Fruit fly (Drosophila melanogaster) whole organism, embryonic: ENCODE data around the gene Paris.

Experiments
- Awh ChIP-seq: fragments of 200-800 bp; sonication (Bioruptor generic); IDR thresholded peaks from 2 replicates; pipeline ENCODE4, ENCODE4 v1.3.6; 2022; ENCODE audit warnings: missing biosample characterization, missing genetic modification characterization
- CG11560 ChIP-seq: fragments of 200-800 bp; sonication (Bioruptor generic); IDR thresholded peaks from 3 replicates; pipeline ENCODE4 v1.3.6; 2022; ENCODE audit warnings: missing biosample characterization, missing genetic modification characterization
- CG13894 ChIP-seq: fragments of 200-800 bp; sonication (Bioruptor generic); optimal IDR thresholded peaks from 3 replicates; lab custom pipeline; 2018; ENCODE audit warnings: missing biosample characterization, mild to moderate bottlenecking, missing genetic modification characterization, moderate library complexity
- CG17328 ChIP-seq: fragments of 200-800 bp; sonication (Bioruptor generic); IDR thresholded peaks from 2 replicates; pipeline ENCODE4 v1.3.6; 2022; ENCODE audit warnings: missing biosample characterization, missing genetic modification characterization
- CG17829 ChIP-seq: fragments of 200-800 bp; optimal IDR thresholded peaks from 2 replicates; lab custom pipeline; 2019; ENCODE audit warnings: missing biosample characterization, mild to moderate bottlenecking, missing genetic modification characterization, moderate library complexity
- CG2202 ChIP-seq: fragments of 200-800 bp; sonication (Bioruptor generic); optimal IDR thresholded peaks from 2 replicates; lab custom pipeline; 2018; ENCODE audit warnings: missing biosample characterization, mild to moderate bottlenecking, missing genetic modification characterization
- CG30403 ChIP-seq: fragments of 200-800 bp; sonication (Bioruptor generic); optimal IDR thresholded peaks from 3 replicates; lab custom pipeline; 2016; ENCODE audit warnings: missing biosample characterization, missing genetic modification characterization
- CG31388 ChIP-seq: fragments of 200-800 bp; sonication (Bioruptor generic); optimal IDR thresholded peaks from 2 replicates; lab custom pipeline; 2016; ENCODE audit warnings: missing biosample characterization, missing genetic modification characterization
- CG4820 ChIP-seq: fragments of 200-800 bp; sonication (Bioruptor generic); optimal IDR thresholded peaks from 3 replicates; lab custom pipeline; 2016; ENCODE audit warnings: missing biosample characterization, missing genetic modification characterization
- CG7271 ChIP-seq: fragments of 200-800 bp; sonication (Bioruptor generic); optimal IDR thresholded peaks from 2 replicates; lab custom pipeline; 2018; ENCODE audit warnings: missing biosample characterization, mild to moderate bottlenecking, missing genetic modification characterization, moderate library complexity
- CG8290 ChIP-seq, 3 experiments: fragments of 200-800 bp; sonication (Bioruptor generic); optimal IDR thresholded peaks; 2 replicates each; lab custom pipeline; 2016 to 2019; ENCODE audit warnings: missing biosample characterization in 3 of 3, missing genetic modification characterization in 3 of 3, mild to moderate bottlenecking in 2 of 3, moderate library complexity in 1 of 3
- CkIIα-i1 ChIP-seq: fragments of 200-800 bp; sonication (Bioruptor generic); IDR thresholded peaks from 2 replicates; pipeline ENCODE4 v1.3.6; 2022; ENCODE audit warnings: missing biosample characterization, missing genetic modification characterization
- Drgx ChIP-seq: fragments of 200-800 bp; sonication (Bioruptor generic); IDR thresholded peaks from 2 replicates; pipeline ENCODE4 v1.3.6; 2022; ENCODE audit warnings: missing biosample characterization, missing genetic modification characterization
- E2f2 ChIP-seq: fragments of 200-800 bp; sonication (Bioruptor generic); IDR thresholded peaks from 2 replicates; pipeline ENCODE4 v1.3.6; 2022; ENCODE audit warnings: missing biosample characterization, missing genetic modification characterization
- Ets65A ChIP-seq: fragments of 200-800 bp; sonication (Bioruptor generic); peaks from one replicate; lab custom pipeline; 2016; ENCODE audit warnings: missing biosample characterization, missing genetic modification characterization
- Ets97D ChIP-seq: fragments of 200-800 bp; sonication (Bioruptor generic); optimal IDR thresholded peaks from 3 replicates; lab custom pipeline; 2016; ENCODE audit warnings: missing biosample characterization, missing genetic modification characterization
- H15 ChIP-seq: fragments of 200-800 bp; sonication (Bioruptor generic); IDR thresholded peaks from 3 replicates; pipeline ENCODE4 v1.3.6; 2022; ENCODE audit warnings: missing biosample characterization, missing genetic modification characterization
- Hr78 ChIP-seq, 2 experiments: fragments of 200-800 bp in 1 of 2; fragments of >200 bp in 1 of 2; sonication (Bioruptor generic) in 1 of 2; optimal IDR thresholded peaks; 2 replicates each; lab custom pipeline; 2017 to 2019; ENCODE audit warnings: missing biosample characterization in 2 of 2, missing genetic modification characterization in 2 of 2, mild to moderate bottlenecking in 1 of 2, moderate library complexity in 1 of 2
- Kr ChIP-seq: fragments of 200-800 bp; sonication (Bioruptor generic); optimal IDR thresholded peaks from 2 replicates; lab custom pipeline; 2017; ENCODE audit warnings: missing biosample characterization, mild to moderate bottlenecking, missing genetic modification characterization
- Med ChIP-seq: fragments of 200-800 bp; sonication (Bioruptor generic); peaks from one replicate; lab custom pipeline; 2016; ENCODE audit warnings: missing biosample characterization, missing genetic modification characterization, mild to moderate bottlenecking, inconsistent platforms, moderate library complexity
- Mes4 ChIP-seq: fragments of 200-800 bp; sonication (Bioruptor generic); optimal IDR thresholded peaks from 2 replicates; lab custom pipeline; 2016; ENCODE audit warnings: missing biosample characterization, missing genetic modification characterization
- Nf-YA ChIP-seq: fragments of 200-800 bp; sonication (Bioruptor generic); IDR thresholded peaks from 2 replicates; pipeline ENCODE4 v1.3.6; 2022; ENCODE audit warnings: missing biosample characterization, missing genetic modification characterization
- Oli ChIP-seq: fragments of 200-800 bp; sonication (Bioruptor generic); optimal IDR thresholded peaks from 2 replicates; lab custom pipeline; 2018; ENCODE audit warnings: missing biosample characterization, mild to moderate bottlenecking, missing genetic modification characterization, moderate library complexity
- Trl ChIP-seq, 3 experiments: fragments of >200 bp in 2 of 3; fragments of 200-800 bp in 1 of 3; sonication (Bioruptor generic) in 1 of 3; optimal IDR thresholded peaks; 2 replicates in 1 of 3; 3 replicates in 2 of 3; lab custom pipeline; 2016 to 2017; ENCODE audit warnings: missing biosample characterization in 1 of 3, missing genetic modification characterization in 1 of 3
- amos ChIP-seq: fragments of 200-800 bp; sonication (Bioruptor generic); IDR thresholded peaks from 2 replicates; pipeline ENCODE4 v1.3.6; 2022; ENCODE audit warnings: missing biosample characterization, missing genetic modification characterization; ENCODE audit not compliant: partially characterized antibody
- ap ChIP-seq: fragments of 200-800 bp; sonication (Bioruptor generic); IDR thresholded peaks from 2 replicates; pipeline ENCODE4 v1.3.6; 2022; ENCODE audit warnings: missing biosample characterization, missing genetic modification characterization
- bigmax ChIP-seq: fragments of 200-800 bp; sonication (Bioruptor generic); optimal IDR thresholded peaks from 2 replicates; lab custom pipeline; 2018; ENCODE audit warnings: missing biosample characterization, mild to moderate bottlenecking, missing genetic modification characterization
- chinmo ChIP-seq: fragments of 200-800 bp; sonication (Bioruptor generic); IDR thresholded peaks from 4 replicates; pipeline ENCODE4 v1.3.6; 2022; ENCODE audit warnings: missing biosample characterization, missing genetic modification characterization; ENCODE audit not compliant: partially characterized antibody
- ci ChIP-seq: fragments of 200-800 bp; sonication (Bioruptor generic); IDR thresholded peaks from 3 replicates; pipeline ENCODE4 v1.3.6; 2022; ENCODE audit warnings: missing biosample characterization, missing genetic modification characterization
- kni ChIP-seq: fragments of 200-800 bp; sonication (Bioruptor generic); optimal IDR thresholded peaks from 3 replicates; lab custom pipeline; 2017; ENCODE audit warnings: mild to moderate bottlenecking, missing biosample characterization, missing genetic modification reagents, missing genetic modification characterization
- odd ChIP-seq: fragments of 200-800 bp; sonication (Bioruptor generic); optimal IDR thresholded peaks from 2 replicates; lab custom pipeline; 2017; ENCODE audit warnings: missing biosample characterization, mild to moderate bottlenecking, missing genetic modification characterization
- p53 ChIP-seq: fragments of 200-800 bp; sonication (Bioruptor generic); optimal IDR thresholded peaks from 2 replicates; lab custom pipeline; 2016; ENCODE audit warnings: missing biosample characterization, missing genetic modification characterization
- rib ChIP-seq: fragments of 200-800 bp; sonication (Bioruptor generic); IDR thresholded peaks from 2 replicates; pipeline ENCODE4 v1.3.6; 2022; ENCODE audit warnings: missing biosample characterization, missing genetic modification characterization
- sd ChIP-seq: fragments of 200-800 bp; sonication (Bioruptor generic); optimal IDR thresholded peaks from 3 replicates; lab custom pipeline; 2018; ENCODE audit warnings: missing biosample characterization, mild to moderate bottlenecking, missing genetic modification characterization, moderate library complexity
- sens-2 ChIP-seq: fragments of 200-800 bp; sonication (Bioruptor generic); IDR thresholded peaks from 2 replicates; pipeline ENCODE4 v1.3.6; 2022; ENCODE audit warnings: missing biosample characterization, missing genetic modification characterization
- usp ChIP-seq: fragments of >200 bp; optimal IDR thresholded peaks from 2 replicates; lab custom pipeline; 2017; ENCODE audit warnings: missing biosample characterization, missing genetic modification characterization
- vvl ChIP-seq: fragments of 200-800 bp; sonication (Bioruptor generic); IDR thresholded peaks from 2 replicates; pipeline ENCODE4 v1.3.6; 2022; ENCODE audit warnings: missing biosample characterization, missing genetic modification characterization
- zen2 ChIP-seq: fragments of 200-800 bp; sonication (Bioruptor generic); IDR thresholded peaks from 3 replicates; pipeline ENCODE4 v1.3.6; 2022; ENCODE audit warnings: missing biosample characterization, missing genetic modification characterization; ENCODE audit not compliant: partially characterized antibody
- zfh1 ChIP-seq: fragments of 200-800 bp; sonication (Bioruptor generic); IDR thresholded peaks from 3 replicates; pipeline ENCODE4 v1.3.6; 2022; ENCODE audit warnings: missing biosample characterization, missing genetic modification characterization

The Paris gene

dm6 chr2L:4476672-4477273, 13.4 kb downstream of the Paris start, which contains the start of gene ine (continued):
- no peak for TF ChIP-seq p53 (GFP tag; lab: Kevin White, UChicago)
- no peak for TF ChIP-seq odd (GFP tag; lab: Kevin White, UChicago)
- TF ChIP-seq CG31388 (GFP tag; lab: Kevin White, UChicago): no peak
- no peak for TF ChIP-seq E2f2 (GFP tag; lab: Robert Waterston, UW)
- peak; percentile 35; the same call in 1 of the 2 replicates for TF ChIP-seq vvl
- TF ChIP-seq usp (GFP tag; lab: Kevin White, UChicago): no peak
- no peak for TF ChIP-seq Awh (GFP tag; lab: Robert Waterston, UW)
- no peak for TF ChIP-seq CkIIα-i1 (GFP tag; lab: Robert Waterston, UW)
- TF ChIP-seq CG13894 (tag; lab: Kevin White, UChicago): peak; percentile 98
- TF ChIP-seq zfh1 (GFP tag; lab: Robert Waterston, UW): 0 out of 3 replicates have a peak, but pooled peaks have one; percentile 17
- TF ChIP-seq Nf-YA (GFP tag; lab: Robert Waterston, UW): no peak
- TF ChIP-seq rib: peak; percentile 54; the same call in 1 of the 2 replicates
- TF ChIP-seq Ets65A (GFP tag; lab: Kevin White, UChicago): peak; percentile 35
- no peak for TF ChIP-seq Oli (tag; lab: Kevin White, UChicago)
- no peak for TF ChIP-seq CG30403 (GFP tag; lab: Kevin White, UChicago)
- peak in 1 of 2 experiments; percentile 4 for TF ChIP-seq Hr78 (GFP tag; optimal IDR thresholded peaks at IDR 0.05; lab: Kevin White, UChicago)
- TF ChIP-seq chinmo (GFP tag; lab: Robert Waterston, UW): 0 out of 4 replicates have a peak, but pooled peaks have one; percentile 62
- TF ChIP-seq Drgx: peak; percentile 46; the same call in 1 of the 2 replicates
- TF ChIP-seq zen2 (GFP tag; lab: Robert Waterston, UW): no peak
- TF ChIP-seq Trl (optimal IDR thresholded peaks at IDR 0.05; lab: Kevin White, UChicago): peak; percentile 32 to 50
- TF ChIP-seq Trl (GFP tag; optimal IDR thresholded peaks at IDR 0.05; lab: Kevin White, UChicago): no peak
- TF ChIP-seq Mes4 (GFP tag; lab: Kevin White, UChicago): no peak
- no peak for TF ChIP-seq kni (GFP tag; lab: Kevin White, UChicago)

dm6 chr2L:4477978-4478377, 14.6 kb downstream of the Paris start:
- TF ChIP-seq CG8290 (GFP tag; optimal IDR thresholded peaks at IDR 0.05; lab: Kevin White, UChicago) (no peak), CG8290 (tag; optimal IDR thresholded peaks at IDR 0.05; lab: Kevin White, UChicago) (peak in 1 of 2 experiments; percentile 19), Ets97D (GFP tag; lab: Kevin White, UChicago) (peak; percentile 72), CG17829 (tag; lab: Kevin White, UChicago) (no peak), sens-2 (GFP tag; lab: Robert Waterston, UW) (0 out of 2 replicates have a peak, but pooled peaks have one; percentile 22), Kr (GFP tag; lab: Kevin White, UChicago) (no peak), amos (GFP tag; lab: Robert Waterston, UW) (no peak), ci (GFP tag; lab: Robert Waterston, UW) (peak; percentile 62; the same call in 2 of the 3 replicates), CG2202 (tag; lab: Kevin White, UChicago) (no peak), Med (GFP tag; lab: Kevin White, UChicago) (peak; percentile 34), CG4820 (GFP tag; lab: Kevin White, UChicago) (no peak), sd (tag; lab: Kevin White, UChicago) (no peak), bigmax (GFP tag; lab: Kevin White, UChicago) (no peak), CG17328 (GFP tag; lab: Robert Waterston, UW) (0 out of 2 replicates have a peak, but pooled peaks have one; percentile 21), CG11560 (no peak), CG7271 (peak; percentile 74), ap (GFP tag; lab: Robert Waterston, UW) (no peak), H15 (0 out of 3 replicates have a peak, but pooled peaks have one; percentile 25)
